Worm (Caenorhabditis elegans) whole organism, L4 larva: ENCODE data around the gene srw-135.

Source experiments
- F37D6.2 ChIP-seq: sonication (generic microtip); optimal IDR thresholded peaks from 2 replicates; lab custom pipeline; 2016; ENCODE audit warnings: mild to moderate bottlenecking, missing genetic modification characterization, missing compliant biosample characterization
- T26A8.4 ChIP-seq: fragments of 200-800 bp; sonication (Bioruptor generic); IDR thresholded peaks from 2 replicates; pipeline ENCODE4 v1.3.6; 2022; ENCODE audit warnings: missing genetic modification characterization, missing compliant biosample characterization
- aha-1 ChIP-seq: fragments of 150-350 bp; peaks from one replicate; lab custom pipeline; 2014; ENCODE audit warnings: missing biosample characterization, missing genetic modification characterization
- ama-1 ChIP-seq: fragments of 150-350 bp; optimal IDR thresholded peaks from 2 replicates; lab custom pipeline; 2014; ENCODE audit warnings: inconsistent platforms, mixed read lengths
- ceh-44 ChIP-seq: fragments of 200-800 bp; sonication (Bioruptor generic); IDR thresholded peaks from 2 replicates; pipeline ENCODE4 v1.3.6; 2022; ENCODE audit warnings: missing genetic modification reagents, missing genetic modification characterization, missing compliant biosample characterization
- ces-1 ChIP-seq: fragments of 150-350 bp; sonication (generic microtip); optimal IDR thresholded peaks from 4 replicates; lab custom pipeline; 2014; ENCODE audit warnings: missing biosample characterization, missing genetic modification reagents, missing genetic modification characterization
- daf-16 ChIP-seq, 3 experiments: sonication (generic microtip); optimal IDR thresholded peaks; 2 replicates each; lab custom pipeline; 2016 to 2017; ENCODE audit warnings: missing genetic modification characterization in 3 of 3, missing genetic modification reagents in 3 of 3, mild to moderate bottlenecking in 2 of 3, missing compliant biosample characterization in 2 of 3, missing biosample characterization in 1 of 3, moderate library complexity in 1 of 3
- daf-8 ChIP-seq: fragments of 200-800 bp; sonication (Bioruptor generic); IDR thresholded peaks from 2 replicates; pipeline ENCODE4 v1.3.6; 2022; ENCODE audit warnings: missing genetic modification characterization, missing compliant biosample characterization
- dmd-6 ChIP-seq: fragments of 200-800 bp; sonication (Bioruptor generic); IDR thresholded peaks from 2 replicates; pipeline ENCODE4 v1.3.6; 2022; ENCODE audit warnings: missing genetic modification reagents, missing genetic modification characterization, missing compliant biosample characterization
- duxl-1 ChIP-seq: sonication (generic microtip); optimal IDR thresholded peaks from 2 replicates; lab custom pipeline; 2016; ENCODE audit warnings: mild to moderate bottlenecking, missing genetic modification characterization, moderate library complexity, missing compliant biosample characterization; ENCODE audit not compliant: poor library complexity
- fkh-10 ChIP-seq: fragments of 150-350 bp; optimal IDR thresholded peaks from 2 replicates; lab custom pipeline; 2014; ENCODE audit warnings: missing biosample characterization, missing genetic modification reagents, missing genetic modification characterization
- hlh-11 ChIP-seq: fragments of 200-800 bp; sonication (Bioruptor generic); optimal IDR thresholded peaks from 2 replicates; lab custom pipeline; 2018; ENCODE audit warnings: mild to moderate bottlenecking, missing genetic modification characterization, missing compliant biosample characterization
- lin-15B ChIP-seq: fragments of 150-350 bp; sonication (generic microtip); optimal IDR thresholded peaks from 3 replicates; lab custom pipeline; 2014; ENCODE audit warnings: missing biosample characterization, missing genetic modification characterization
- lir-3 ChIP-seq: sonication (generic microtip); optimal IDR thresholded peaks from 2 replicates; lab custom pipeline; 2016; ENCODE audit warnings: mild to moderate bottlenecking, missing genetic modification characterization, missing compliant biosample characterization
- lsy-2 ChIP-seq, 2 experiments: fragments of 150-350 bp in 1 of 2; sonication (generic microtip) in 1 of 2; optimal IDR thresholded peaks; 2 replicates each; lab custom pipeline; 2014 to 2017; ENCODE audit warnings: missing biosample characterization in 2 of 2, missing genetic modification characterization in 2 of 2
- madf-5 ChIP-seq, 2 experiments: fragments of 200-800 bp; sonication (Bioruptor generic); IDR thresholded peaks; 2 replicates each; pipeline ENCODE4 v1.3.6; 2022; ENCODE audit warnings: missing compliant biosample characterization in 2 of 2, missing genetic modification characterization in 2 of 2
- mep-1 ChIP-seq: fragments of 150-350 bp; sonication (generic microtip); optimal IDR thresholded peaks from 3 replicates; lab custom pipeline; 2014; ENCODE audit warnings: missing biosample characterization, missing genetic modification characterization
- nhr-10 ChIP-seq: fragments of 150-350 bp; optimal IDR thresholded peaks from 2 replicates; lab custom pipeline; 2014; ENCODE audit warnings: missing biosample characterization, missing genetic modification characterization
- nhr-102 ChIP-seq: sonication (generic microtip); optimal IDR thresholded peaks from 2 replicates; lab custom pipeline; 2016; ENCODE audit warnings: mild to moderate bottlenecking, missing genetic modification characterization, moderate library complexity, missing compliant biosample characterization
- nhr-11 ChIP-seq: fragments of 150-350 bp; optimal IDR thresholded peaks from 2 replicates; lab custom pipeline; 2014; ENCODE audit warnings: missing biosample characterization, missing genetic modification characterization
- nhr-111 ChIP-seq: fragments of 200-800 bp; sonication (Bioruptor generic); optimal IDR thresholded peaks from 2 replicates; lab custom pipeline; 2018; ENCODE audit warnings: mild to moderate bottlenecking, missing genetic modification characterization, missing compliant biosample characterization
- nhr-237 ChIP-seq: sonication (generic microtip); optimal IDR thresholded peaks from 2 replicates; lab custom pipeline; 2017; ENCODE audit warnings: missing biosample characterization, missing genetic modification characterization
- nhr-28 ChIP-seq: fragments of 150-350 bp; optimal IDR thresholded peaks from 2 replicates; lab custom pipeline; 2014; ENCODE audit warnings: missing biosample characterization, missing genetic modification characterization
- nhr-41 ChIP-seq: fragments of 200-800 bp; sonication (Bioruptor generic); IDR thresholded peaks from 2 replicates; pipeline ENCODE4 v1.3.6; 2022; ENCODE audit warnings: missing genetic modification reagents, missing genetic modification characterization, missing compliant biosample characterization
- nhr-6 ChIP-seq: fragments of 150-350 bp; optimal IDR thresholded peaks from 2 replicates; lab custom pipeline; 2014; ENCODE audit warnings: missing biosample characterization, missing genetic modification characterization
- pqm-1 ChIP-seq: sonication (generic microtip); optimal IDR thresholded peaks from 2 replicates; lab custom pipeline; 2017; ENCODE audit warnings: missing biosample characterization, missing genetic modification characterization
- set-16 ChIP-seq: fragments of 200-800 bp; sonication (Bioruptor generic); IDR thresholded peaks from 2 replicates; pipeline ENCODE4 v1.3.6; 2022; ENCODE audit warnings: missing genetic modification reagents, missing genetic modification characterization, missing compliant biosample characterization
- snpc-4 ChIP-seq: fragments of 150-350 bp; optimal IDR thresholded peaks from 2 replicates; lab custom pipeline; 2014; ENCODE audit warnings: missing biosample characterization, missing genetic modification characterization
- spr-1 ChIP-seq: sonication (generic microtip); optimal IDR thresholded peaks from 2 replicates; lab custom pipeline; 2016; ENCODE audit warnings: mild to moderate bottlenecking, missing genetic modification characterization, missing compliant biosample characterization
- tag-97 ChIP-seq: fragments of 200-800 bp; sonication (Bioruptor generic); IDR thresholded peaks from 2 replicates; pipeline ENCODE4 v1.3.6; 2022; ENCODE audit warnings: missing genetic modification characterization, missing compliant biosample characterization
- unc-130 ChIP-seq: sonication (generic microtip); optimal IDR thresholded peaks from 2 replicates; lab custom pipeline; 2016; ENCODE audit warnings: missing genetic modification reagents, missing genetic modification characterization, missing compliant biosample characterization
- vab-7 ChIP-seq: fragments of 200-800 bp; sonication (Bioruptor generic); IDR thresholded peaks from 2 replicates; pipeline ENCODE4 v1.3.6; 2022; ENCODE audit warnings: missing genetic modification reagents, missing genetic modification characterization, missing compliant biosample characterization
- zip-2 ChIP-seq: fragments of 150-350 bp; optimal IDR thresholded peaks from 2 replicates; lab custom pipeline; 2014; ENCODE audit warnings: missing biosample characterization, missing genetic modification characterization
- ztf-11 ChIP-seq: fragments of 150-350 bp; optimal IDR thresholded peaks from 2 replicates; lab custom pipeline; 2014; ENCODE audit warnings: missing biosample characterization, missing genetic modification characterization

srw-135 gene

DNA sequence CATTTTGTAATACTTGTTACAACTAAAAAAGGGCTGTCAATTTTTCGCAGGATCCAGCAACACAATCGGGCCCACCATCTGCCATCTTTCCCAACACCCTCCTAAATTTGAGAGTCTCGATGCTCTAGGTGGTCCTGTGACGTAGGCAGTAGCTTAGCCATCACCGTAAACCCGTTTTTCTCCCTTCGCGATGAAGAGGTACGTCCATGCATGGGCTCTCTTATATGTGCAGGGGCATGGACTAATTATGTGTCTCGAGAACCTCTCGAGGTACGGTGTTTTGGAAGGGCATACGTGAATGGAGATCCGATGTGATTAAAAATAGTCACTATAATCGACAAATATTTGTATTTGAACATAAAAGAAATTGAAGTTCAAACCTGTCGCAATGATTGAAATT is 29.6 kb upstream of the srw-135 start:
- TF ChIP-seq nhr-10 = no peak
- TF ChIP-seq, all 104 proteins: peak for 0

DNA sequence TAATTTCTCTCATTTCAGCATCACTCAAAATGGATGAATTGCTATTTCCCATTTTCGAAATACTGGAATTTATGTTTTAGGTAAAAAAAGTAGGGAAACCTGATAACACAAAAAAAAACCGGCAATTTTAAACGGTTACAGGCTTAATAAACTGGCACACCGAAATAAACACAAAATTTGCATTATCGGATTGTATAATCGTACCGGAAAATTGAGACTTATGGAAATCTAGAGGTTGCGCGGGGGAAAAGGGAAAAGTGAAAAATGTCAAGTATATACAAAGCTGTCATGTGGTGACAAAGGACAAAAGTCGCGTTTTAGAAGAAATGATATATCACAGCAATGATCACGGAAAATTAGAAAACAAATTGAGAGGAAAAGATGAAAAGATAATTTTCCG is 28.0 kb upstream of the srw-135 start, which contains the start of gene chpf-2:
TSS of gene chpf-2 (minus strand) at position 101 of the 400 bp plus-strand sequence.
- TF ChIP-seq spr-1 (tag; lab: Kevin White, UChicago) (no peak), mep-1 (no peak), snpc-4 (no peak)
- TF ChIP-seq, all 104 proteins: peak for 0

DNA sequence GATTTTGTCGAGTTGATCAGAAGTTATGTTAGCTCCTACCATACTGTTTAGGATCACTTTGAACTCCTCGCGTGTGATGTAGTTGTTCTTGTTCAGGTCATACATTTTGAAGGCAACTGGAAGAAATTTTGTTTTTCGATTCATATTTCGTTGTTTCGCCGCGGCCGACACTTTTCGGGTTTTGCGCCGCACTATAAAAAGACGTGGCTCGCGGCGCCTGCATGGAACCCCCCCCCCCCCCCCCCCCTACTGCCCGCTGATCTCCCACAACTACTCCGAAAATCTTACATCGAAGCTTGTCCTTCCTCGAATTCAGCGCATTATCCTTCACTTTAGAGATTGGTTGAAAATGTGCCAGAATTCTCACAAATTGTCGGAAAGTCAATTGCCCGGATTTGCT is 26.8 kb upstream of the srw-135 start:
- TF ChIP-seq set-16 (GFP tag; lab: Robert Waterston, UW) (peak; percentile 82), hlh-11 (tag; lab: Kevin White, UChicago) (no peak)
- TF ChIP-seq, all 104 proteins: peak for 1

DNA sequence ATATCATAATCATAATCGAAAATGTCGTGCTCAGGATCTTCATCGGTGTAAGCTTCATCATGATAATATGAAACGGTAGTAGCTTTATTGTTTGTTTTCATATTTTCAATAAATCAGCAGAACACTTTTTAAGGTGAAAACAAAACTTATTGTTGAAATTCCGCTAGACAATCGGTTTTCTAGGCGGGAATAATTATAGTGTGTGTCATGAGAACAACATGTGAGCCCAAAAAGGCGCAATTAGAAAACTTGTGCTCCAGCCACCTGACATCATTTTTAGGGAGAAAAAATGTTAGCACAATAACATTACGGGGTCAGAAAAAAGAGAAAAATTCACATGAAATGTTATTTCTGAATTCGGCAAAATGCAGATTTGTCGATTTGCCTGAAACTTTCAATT is 22.9 kb upstream of the srw-135 start, which contains the start of gene srw-8:
TSS of gene srw-8 (minus strand) at position 101 of the 400 bp plus-strand sequence.
- TF ChIP-seq nhr-11 (tag; lab: Kevin White, UChicago) (no peak), ces-1 (GFP tag; lab: Kevin White, UChicago) (no peak), tag-97 (GFP tag; lab: Robert Waterston, UW) (no peak), unc-130 (no peak), lsy-2 (tag; optimal IDR thresholded peaks at IDR 0.05; lab: Kevin White, UChicago) (no peak), ztf-11 (no peak), vab-7 (no peak), lir-3 (tag; lab: Kevin White, UChicago) (no peak), dmd-6 (GFP tag; lab: Robert Waterston, UW) (no peak), snpc-4 (no peak), fkh-10 (GFP tag; lab: Kevin White, UChicago) (no peak), aha-1 (tag; lab: Kevin White, UChicago) (no peak), daf-8 (GFP tag; lab: Robert Waterston, UW) (no peak), hlh-11 (tag; lab: Kevin White, UChicago) (no peak), madf-5 (GFP tag; IDR thresholded peaks at IDR 0.05; lab: Robert Waterston, UW) (no peak), nhr-41 (GFP tag; lab: Robert Waterston, UW) (no peak)

DNA sequence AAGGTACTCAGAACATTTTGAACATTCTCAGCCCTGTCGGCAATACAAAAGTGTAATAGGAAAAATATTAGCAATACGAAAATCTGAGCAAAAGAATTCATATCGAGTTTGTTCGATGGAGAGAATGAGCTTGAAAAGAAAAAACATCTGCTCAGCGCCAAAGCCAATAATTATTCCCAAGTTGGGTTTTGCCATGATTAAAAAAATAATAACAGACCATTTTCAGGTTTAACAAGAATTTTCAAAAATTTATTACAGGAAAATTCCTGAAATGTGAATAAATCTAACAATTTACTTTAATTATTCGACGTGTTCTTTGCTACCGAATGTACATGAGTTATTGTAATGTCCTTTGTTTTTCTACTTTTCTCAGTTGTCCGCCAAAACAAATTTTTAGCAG is 21.0 kb upstream of the srw-135 start, which contains the start of gene irld-38:
TSS of gene irld-38 (minus strand) at position 101 of the 400 bp plus-strand sequence.
- TF ChIP-seq T26A8.4 (GFP tag; lab: Robert Waterston, UW) (no peak), lsy-2 (tag; optimal IDR thresholded peaks at IDR 0.05; lab: Kevin White, UChicago) (no peak)

DNA sequence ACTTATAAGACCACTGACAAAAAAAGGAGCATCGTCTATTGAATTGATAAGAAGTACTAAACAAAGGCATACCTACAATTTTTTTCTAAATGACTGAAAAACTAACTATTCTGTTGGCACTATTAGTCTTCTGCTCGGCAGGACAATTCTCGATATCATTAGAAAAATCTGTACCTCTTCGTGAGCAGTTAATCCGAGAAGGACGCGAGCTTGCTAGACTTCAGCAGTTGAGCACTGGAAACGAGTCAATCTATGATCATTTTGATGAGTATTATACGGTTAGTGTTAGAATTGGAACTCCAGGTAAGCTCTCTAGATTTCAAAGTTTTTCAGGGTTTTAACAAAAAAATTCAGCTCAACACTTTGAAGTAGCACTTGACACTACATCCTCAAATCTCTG is 16.9 kb upstream of the srw-135 start, which contains the start of gene asp-7:
TSS of gene asp-7 (plus strand) at position 81 of the 400 bp plus-strand sequence.
- TF ChIP-seq pqm-1 (tag; lab: Kevin White, UChicago) (peak; percentile 12), dmd-6 (GFP tag; lab: Robert Waterston, UW) (no peak), aha-1 (tag; lab: Kevin White, UChicago) (peak; percentile 73), fkh-10 (GFP tag; lab: Kevin White, UChicago) (no peak), nhr-6 (tag; lab: Kevin White, UChicago) (no peak)

DNA sequence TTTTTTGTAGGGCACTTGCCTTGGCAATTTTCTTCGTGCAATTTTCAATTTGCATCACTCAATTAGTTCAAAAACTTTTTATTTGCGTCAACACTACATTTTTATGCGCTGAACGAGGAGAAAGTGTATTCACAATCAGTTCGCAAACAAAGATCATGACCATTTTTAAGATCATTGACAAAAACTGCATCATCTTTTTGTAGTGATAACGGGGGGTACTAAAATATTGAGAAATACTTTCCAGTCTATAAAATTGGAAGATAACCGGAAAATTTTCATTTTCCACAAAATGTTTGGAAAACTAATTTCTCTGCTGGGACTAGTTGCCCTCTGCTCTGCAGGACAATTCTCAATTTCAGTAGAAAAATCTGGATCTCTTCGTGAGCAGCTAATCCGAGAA is 13.0 kb upstream of the srw-135 start, which contains the start of gene asp-8:
TSS of gene asp-8 (plus strand) at position 276 of the 400 bp plus-strand sequence.
- TF ChIP-seq duxl-1 (tag; lab: Kevin White, UChicago) = no peak
- no peak for TF ChIP-seq zip-2
- TF ChIP-seq nhr-111 = no peak
- no peak for TF ChIP-seq ama-1 (lab: Kevin White, UChicago)
- no peak for TF ChIP-seq nhr-102
- TF ChIP-seq F37D6.2 (tag; lab: Kevin White, UChicago) = no peak
- peak; percentile 75 for TF ChIP-seq nhr-28 (tag; lab: Kevin White, UChicago)
- TF ChIP-seq daf-16 (GFP tag; optimal IDR thresholded peaks at IDR 0.05; lab: Kevin White, UChicago) = no peak
- TF ChIP-seq daf-16 (tag; optimal IDR thresholded peaks at IDR 0.05; lab: Kevin White, UChicago) = peak; percentile 63
- no peak for TF ChIP-seq nhr-237 (tag; lab: Kevin White, UChicago)
- no peak for TF ChIP-seq nhr-6 (tag; lab: Kevin White, UChicago)
- no peak for TF ChIP-seq hlh-11 (tag; lab: Kevin White, UChicago)
- no peak for TF ChIP-seq ceh-44 (GFP tag; lab: Robert Waterston, UW)
- no peak for TF ChIP-seq lin-15B (tag; lab: Kevin White, UChicago)
- no peak for TF ChIP-seq tag-97 (GFP tag; lab: Robert Waterston, UW)
- TF ChIP-seq nhr-10 = no peak
- no peak for TF ChIP-seq spr-1 (tag; lab: Kevin White, UChicago)
